Fruit fly (Drosophila melanogaster): ENCODE results near the gene CG12375.

The CG12375 gene

DNA sequence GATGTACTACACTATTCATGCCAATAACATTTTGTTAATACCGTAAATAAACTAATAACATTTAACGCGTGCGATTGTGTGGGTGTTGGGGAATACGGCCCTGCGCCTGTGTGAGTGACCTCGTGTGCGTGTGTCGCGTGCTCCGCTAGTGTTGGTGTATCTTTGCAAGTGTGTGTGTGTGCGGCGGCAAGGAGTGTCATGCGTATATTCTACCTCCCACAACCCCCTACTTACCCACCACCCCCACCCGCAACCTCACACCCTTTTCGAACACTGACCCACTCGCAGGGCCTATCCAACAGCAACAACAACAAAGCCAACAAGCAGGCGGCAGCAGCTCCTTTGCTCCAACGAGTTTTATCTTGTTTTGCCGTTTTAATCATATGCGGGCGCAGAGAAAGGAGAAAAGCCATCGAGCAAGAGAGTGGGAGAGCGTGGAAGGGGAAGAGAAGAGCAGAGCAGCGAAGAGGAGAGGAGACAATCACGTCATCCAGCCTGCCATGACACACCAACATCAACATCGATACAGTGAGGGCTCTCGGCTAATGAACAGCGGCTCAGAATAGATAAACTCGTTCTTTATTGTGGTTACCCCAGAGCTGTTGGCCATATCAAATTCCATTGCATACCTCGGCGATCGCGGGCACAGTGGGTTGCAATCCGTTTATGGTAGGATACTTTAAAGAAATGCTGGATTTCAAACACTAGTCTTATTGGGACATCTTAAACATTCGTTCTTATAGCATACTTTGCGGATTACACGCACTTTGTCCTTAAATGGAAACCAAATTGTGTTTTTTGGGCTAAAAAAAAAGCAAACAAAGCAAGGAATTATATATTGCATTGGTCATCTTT lies 42.1 kb downstream of the CG12375 start (continued):
- TF ChIP-seq gem (tag; optimal IDR thresholded peaks at IDR 0.05), result peak; percentile 22
- no peak for TF ChIP-seq Usf (GFP tag; optimal IDR thresholded peaks at IDR 0.05)
- TF ChIP-seq CG18011 (GFP tag; optimal IDR thresholded peaks at IDR 0.05), result no peak
- TF ChIP-seq Dad (GFP tag; optimal IDR thresholded peaks at IDR 0.05), result no peak
- no peak for TF ChIP-seq CG10147 (GFP tag; optimal IDR thresholded peaks at IDR 0.05)
- TF ChIP-seq CG6175 (GFP tag; IDR thresholded peaks at IDR 0.05), result 0 out of 3 replicates have a peak, but pooled peaks have one; percentile 34
- TF ChIP-seq slp2 (GFP tag; optimal IDR thresholded peaks at IDR 0.05), result no peak
- peak; percentile 6 for TF ChIP-seq pzg (GFP tag; optimal IDR thresholded peaks at IDR 0.05)
- TF ChIP-seq CG7357 (GFP tag; IDR thresholded peaks at IDR 0.05), result no peak
- TF ChIP-seq CG8478 (optimal IDR thresholded peaks at IDR 0.05), result no peak
- no peak for TF ChIP-seq lola (GFP tag; optimal IDR thresholded peaks at IDR 0.05)
- no peak for TF ChIP-seq tup (GFP tag; optimal IDR thresholded peaks at IDR 0.05)
- TF ChIP-seq row (GFP tag; IDR thresholded peaks at IDR 0.05), result peak; percentile 58
- TF ChIP-seq gce (GFP tag; IDR thresholded peaks at IDR 0.05), result no peak
- TF ChIP-seq CG31441 (GFP tag; IDR thresholded peaks at IDR 0.05), result no peak
- TF ChIP-seq HmgD (GFP tag; optimal IDR thresholded peaks at IDR 0.05), result no peak
- TF ChIP-seq pnt (GFP tag; optimal IDR thresholded peaks at IDR 0.05), result no peak
- TF ChIP-seq mirr (GFP tag; optimal IDR thresholded peaks at IDR 0.05), result peak; percentile 44
- no peak for TF ChIP-seq CG8089 (GFP tag; optimal IDR thresholded peaks at IDR 0.05)
- TF ChIP-seq CG9817 (tag; optimal IDR thresholded peaks at IDR 0.05), result no peak
- no peak for TF ChIP-seq chn (GFP tag; optimal IDR thresholded peaks at IDR 0.05)
- no peak for TF ChIP-seq CG17829 (tag; optimal IDR thresholded peaks at IDR 0.05)
- TF ChIP-seq CG16863 (GFP tag; optimal IDR thresholded peaks at IDR 0.05), result no peak
- peak; percentile 76 for TF ChIP-seq ewg (GFP tag; optimal IDR thresholded peaks at IDR 0.05)
- TF ChIP-seq CG9727 (GFP tag; optimal IDR thresholded peaks at IDR 0.05), result peak; percentile 30
- TF ChIP-seq Pdp1 (GFP tag; optimal IDR thresholded peaks at IDR 0.05), result no peak
- TF ChIP-seq CG6654 (GFP tag; optimal IDR thresholded peaks at IDR 0.05), result no peak
- TF ChIP-seq zfh2 (GFP tag; optimal IDR thresholded peaks at IDR 0.05), result peak; percentile 10
- no peak for TF ChIP-seq chif (GFP tag; optimal IDR thresholded peaks at IDR 0.05)
- peak; percentile 20; the same call in 1 of the 2 replicates for TF ChIP-seq Adf1 (GFP tag; IDR thresholded peaks at IDR 0.05)
- TF ChIP-seq eve (GFP tag; optimal IDR thresholded peaks at IDR 0.05), result no peak
- no peak for TF ChIP-seq caup (GFP tag; optimal IDR thresholded peaks at IDR 0.05; ENCODE audit: severe bottlenecking)
- TF ChIP-seq h (optimal IDR thresholded peaks at IDR 0.05), result no peak
- 0 out of 2 replicates have a peak, but pooled peaks have one; percentile 13 for TF ChIP-seq unc-4 (GFP tag; IDR thresholded peaks at IDR 0.05; ENCODE audit: partially characterized antibody)
- TF ChIP-seq CG11247 (GFP tag; IDR thresholded peaks at IDR 0.05), result no peak
- TF ChIP-seq kni (GFP tag; optimal IDR thresholded peaks at IDR 0.05), result peak; percentile 57
- no peak for TF ChIP-seq HLH3B (GFP tag; IDR thresholded peaks at IDR 0.05)
- peak; percentile 6 for TF ChIP-seq CG1603 (tag; optimal IDR thresholded peaks at IDR 0.05)
- no peak for TF ChIP-seq Hr51 (GFP tag; optimal IDR thresholded peaks at IDR 0.05)
- no peak for TF ChIP-seq corto (GFP tag; optimal IDR thresholded peaks at IDR 0.05)
- peak; percentile 33 for TF ChIP-seq sens (GFP tag)
- no peak for TF ChIP-seq gcm2 (GFP tag; optimal IDR thresholded peaks at IDR 0.05)
- TF ChIP-seq CG1832 (GFP tag; optimal IDR thresholded peaks at IDR 0.05), result no peak
- no peak for TF ChIP-seq Chrac-16 (GFP tag; optimal IDR thresholded peaks at IDR 0.05)
- TF ChIP-seq kay (GFP tag; optimal IDR thresholded peaks at IDR 0.05), result peak; percentile 11
- TF ChIP-seq en (GFP tag; optimal IDR thresholded peaks at IDR 0.05), result no peak
- no peak for TF ChIP-seq E2f1 (GFP tag; IDR thresholded peaks at IDR 0.05)
- 0 out of 3 replicates have a peak, but pooled peaks have one; percentile 25 for TF ChIP-seq ci (GFP tag; IDR thresholded peaks at IDR 0.05)
- TF ChIP-seq CG5180 (GFP tag; optimal IDR thresholded peaks at IDR 0.05), result no peak
